Worm (Caenorhabditis elegans) whole organism, young adult: Measurements from ENCODE around the gene lmd-3.

Experiments used
- F52B5.7 ChIP-seq: sonication (generic microtip); optimal IDR thresholded peaks from 2 replicates; lab custom pipeline; 2016; ENCODE audit warnings: mild to moderate bottlenecking, missing genetic modification characterization, missing compliant biosample characterization
- Y53G8AR.9 ChIP-seq: fragments of 200-800 bp; sonication (Bioruptor generic); conservative IDR thresholded peaks from 2 replicates; pipeline ENCODE4 v1.3.6; 2022; ENCODE audit warnings: missing genetic modification reagents, missing genetic modification characterization, missing compliant biosample characterization
- Y95B8A.8 ChIP-seq: fragments of 200-800 bp; sonication (Bioruptor generic); IDR thresholded peaks from 2 replicates; pipeline ENCODE4 v1.3.6; 2022; ENCODE audit warnings: missing genetic modification reagents, missing genetic modification characterization, missing compliant biosample characterization
- lin-35 ChIP-seq, 3 experiments: fragments of 150-350 bp in 2 of 3; sonication (generic microtip) in 1 of 3; optimal IDR thresholded peaks; 2 replicates each; lab custom pipeline; 2014 to 2018; ENCODE audit warnings: missing biosample characterization in 3 of 3, missing genetic modification characterization in 3 of 3, missing genetic modification reagents in 3 of 3
- lsy-27 ChIP-seq: sonication (generic microtip); optimal IDR thresholded peaks from 2 replicates; lab custom pipeline; 2017; ENCODE audit warnings: missing genetic modification characterization, mild to moderate bottlenecking, missing compliant biosample characterization, antibody characterized with exemption, missing genotype, borderline replicate concordance; ENCODE audit not compliant: insufficient read depth
- ztf-26 ChIP-seq: sonication (generic microtip); optimal IDR thresholded peaks from 2 replicates; lab custom pipeline; 2017; ENCODE audit warnings: missing genetic modification characterization, missing compliant biosample characterization

- TF ChIP-seq Y53G8AR.9 (no peak), ztf-26 (tag; lab: Kevin White, UChicago) (no peak), lsy-27 (tag; lab: Kevin White, UChicago) (no peak), F52B5.7 (tag; lab: Kevin White, UChicago) (no peak), Y95B8A.8 (no peak), lin-35 (GFP tag; optimal IDR thresholded peaks at IDR 0.05; lab: Kevin White, UChicago) (no peak)
Measured at ce11 chrV:8447928-8448327, 3.3 kb upstream of the lmd-3 start, which contains the start of gene T23B12.5.
